Worm (Caenorhabditis elegans) whole organism, young adult: Measurements from ENCODE around the gene C35D10.5.

ENCODE experiments used
- B0261.1 ChIP-seq: sonication (generic microtip); optimal IDR thresholded peaks from 2 replicates; lab custom pipeline; 2016; ENCODE audit warnings: mild to moderate bottlenecking, missing genetic modification characterization, moderate library complexity, missing compliant biosample characterization
- C06A6.2 ChIP-seq: fragments of 200-800 bp; sonication (Bioruptor generic); conservative IDR thresholded peaks from 2 replicates; pipeline ENCODE4 v1.3.6; 2022; ENCODE audit warnings: missing genetic modification characterization, missing compliant biosample characterization
- F49E8.2 ChIP-seq: sonication (generic microtip); optimal IDR thresholded peaks from 3 replicates; lab custom pipeline; 2017; ENCODE audit warnings: missing genetic modification characterization, mild to moderate bottlenecking, missing compliant biosample characterization, antibody characterized with exemption, moderate library complexity; ENCODE audit not compliant: insufficient read depth
- T07F8.4 ChIP-seq: sonication (generic microtip); optimal IDR thresholded peaks from 2 replicates; lab custom pipeline; 2016; ENCODE audit warnings: mild to moderate bottlenecking, missing genetic modification characterization, moderate library complexity, missing compliant biosample characterization
- T26A5.8 ChIP-seq: sonication (generic microtip); optimal IDR thresholded peaks from 2 replicates; lab custom pipeline; 2016; ENCODE audit warnings: missing genetic modification characterization, missing compliant biosample characterization
- Y53F4B.3 ChIP-seq: fragments of 200-800 bp; sonication (Bioruptor generic); IDR thresholded peaks from 2 replicates; pipeline ENCODE4 v1.3.6; 2022; ENCODE audit warnings: missing genetic modification reagents, missing genetic modification characterization, missing compliant biosample characterization
- Y53G8AR.9 ChIP-seq: fragments of 200-800 bp; sonication (Bioruptor generic); conservative IDR thresholded peaks from 2 replicates; pipeline ENCODE4 v1.3.6; 2022; ENCODE audit warnings: missing genetic modification reagents, missing genetic modification characterization, missing compliant biosample characterization
- attf-3 ChIP-seq: fragments of 200-800 bp; sonication (Bioruptor generic); conservative IDR thresholded peaks from 2 replicates; pipeline ENCODE4 v1.3.6; 2022; ENCODE audit warnings: missing genetic modification reagents, missing genetic modification characterization, missing compliant biosample characterization
- cebp-1 ChIP-seq, 2 experiments: fragments of 200-800 bp in 1 of 2; sonication (Bioruptor generic) in 1 of 2; sonication (generic microtip) in 1 of 2; IDR thresholded peaks in 1 of 2; optimal IDR thresholded peaks in 1 of 2; 2 replicates each; pipeline versions ENCODE4 v1.3.6 to Lab custom; 2017 to 2022; ENCODE audit warnings: missing compliant biosample characterization in 2 of 2, missing genetic modification characterization in 2 of 2, mild to moderate bottlenecking in 1 of 2, missing genetic modification reagents in 1 of 2, moderate library complexity in 1 of 2
- ceh-27 ChIP-seq: fragments of 200-800 bp; sonication (Bioruptor generic); optimal IDR thresholded peaks from 2 replicates; lab custom pipeline; 2018; ENCODE audit warnings: mild to moderate bottlenecking, missing genetic modification characterization, moderate library complexity, missing compliant biosample characterization
- ceh-91 ChIP-seq: fragments of 200-800 bp; sonication (Bioruptor generic); IDR thresholded peaks from 2 replicates; pipeline ENCODE4 v1.3.6; 2022; ENCODE audit warnings: missing genetic modification reagents, missing genetic modification characterization, missing compliant biosample characterization
- efl-1 ChIP-seq: fragments of 150-350 bp; optimal IDR thresholded peaks from 2 replicates; lab custom pipeline; 2014; ENCODE audit warnings: missing biosample characterization, missing genetic modification reagents, missing genetic modification characterization
- egl-44 ChIP-seq: fragments of 200-800 bp; sonication (Bioruptor generic); IDR thresholded peaks from 2 replicates; pipeline ENCODE4 v1.3.6; 2022; ENCODE audit warnings: missing genetic modification reagents, missing genetic modification characterization, missing compliant biosample characterization
- egrh-3 ChIP-seq: fragments of 200-800 bp; sonication (Bioruptor generic); IDR thresholded peaks from 2 replicates; pipeline ENCODE4 v1.3.6; 2022; ENCODE audit warnings: missing genetic modification reagents, missing genetic modification characterization, missing compliant biosample characterization
- gei-17 ChIP-seq: fragments of 200-800 bp; sonication (Bioruptor generic); optimal IDR thresholded peaks from 2 replicates; lab custom pipeline; 2018; ENCODE audit warnings: mild to moderate bottlenecking, missing genetic modification characterization, missing compliant biosample characterization
- hlh-12 ChIP-seq: sonication (generic microtip); optimal IDR thresholded peaks from 2 replicates; lab custom pipeline; 2016; ENCODE audit warnings: missing genetic modification characterization, missing compliant biosample characterization
- hmg-1.2 ChIP-seq: fragments of 200-800 bp; sonication (Bioruptor generic); IDR thresholded peaks from 2 replicates; pipeline ENCODE4 v1.3.6; 2022; ENCODE audit warnings: missing genetic modification reagents, missing genetic modification characterization, missing compliant biosample characterization
- let-526 ChIP-seq: fragments of 200-800 bp; sonication (Bioruptor generic); IDR thresholded peaks from 2 replicates; pipeline ENCODE4 v1.3.6; 2022; ENCODE audit warnings: missing genetic modification reagents, missing genetic modification characterization, missing compliant biosample characterization
- lin-26 ChIP-seq: fragments of 200-800 bp; sonication (Bioruptor generic); IDR thresholded peaks from 2 replicates; pipeline ENCODE4 v1.3.6; 2022; ENCODE audit warnings: missing genetic modification reagents, missing genetic modification characterization, missing compliant biosample characterization
- lin-35 ChIP-seq, 3 experiments: fragments of 150-350 bp in 2 of 3; sonication (generic microtip) in 1 of 3; optimal IDR thresholded peaks; 2 replicates each; lab custom pipeline; 2014 to 2018; ENCODE audit warnings: missing biosample characterization in 3 of 3, missing genetic modification characterization in 3 of 3, missing genetic modification reagents in 3 of 3
- lin-54 ChIP-seq: fragments of 200-800 bp; sonication (Bioruptor generic); optimal IDR thresholded peaks from 2 replicates; lab custom pipeline; 2018; ENCODE audit warnings: mild to moderate bottlenecking, missing genetic modification characterization, missing compliant biosample characterization
- lsl-1 ChIP-seq: fragments of 200-800 bp; sonication (Bioruptor generic); optimal IDR thresholded peaks from 2 replicates; lab custom pipeline; 2018; ENCODE audit warnings: mild to moderate bottlenecking, missing genetic modification characterization, moderate library complexity, missing compliant biosample characterization
- lsy-27 ChIP-seq: sonication (generic microtip); optimal IDR thresholded peaks from 2 replicates; lab custom pipeline; 2017; ENCODE audit warnings: missing genetic modification characterization, mild to moderate bottlenecking, missing compliant biosample characterization, antibody characterized with exemption, missing genotype, borderline replicate concordance; ENCODE audit not compliant: insufficient read depth
- mxl-1 ChIP-seq: sonication (generic microtip); optimal IDR thresholded peaks from 2 replicates; lab custom pipeline; 2016; ENCODE audit warnings: missing genetic modification characterization, missing compliant biosample characterization
- nfya-2 ChIP-seq: fragments of 200-800 bp; sonication (Bioruptor generic); IDR thresholded peaks from 2 replicates; pipeline ENCODE4 v1.3.6; 2022; ENCODE audit warnings: missing genetic modification reagents, missing genetic modification characterization, missing compliant biosample characterization
- nfyb-1 ChIP-seq: fragments of 200-800 bp; sonication (Bioruptor generic); IDR thresholded peaks from 2 replicates; pipeline ENCODE4 v1.3.6; 2022; ENCODE audit warnings: missing genetic modification reagents, missing genetic modification characterization, missing compliant biosample characterization
- nhr-179 ChIP-seq: sonication (generic microtip); optimal IDR thresholded peaks from 2 replicates; lab custom pipeline; 2016; ENCODE audit warnings: mild to moderate bottlenecking, missing genetic modification characterization, missing compliant biosample characterization
- nhr-80 ChIP-seq: sonication (generic microtip); optimal IDR thresholded peaks from 2 replicates; lab custom pipeline; 2016; ENCODE audit warnings: missing genetic modification characterization, missing compliant biosample characterization
- nhr-90 ChIP-seq: sonication (generic microtip); optimal IDR thresholded peaks from 2 replicates; lab custom pipeline; 2016; ENCODE audit warnings: missing genotype, mild to moderate bottlenecking, missing genetic modification characterization, missing compliant biosample characterization
- pha-4 ChIP-seq: fragments of 150-350 bp; sonication (generic microtip); optimal IDR thresholded peaks from 2 replicates; lab custom pipeline; 2014; ENCODE audit warnings: missing biosample characterization, missing genetic modification reagents, missing genetic modification characterization
- rec-8 ChIP-seq, 2 experiments: sonication (generic microtip); optimal IDR thresholded peaks; 2 replicates each; lab custom pipeline; 2016; ENCODE audit warnings: mild to moderate bottlenecking in 2 of 2, missing genetic modification characterization in 2 of 2, missing genetic modification reagents in 2 of 2, missing genotype in 2 of 2, missing biosample characterization in 1 of 2, missing compliant biosample characterization in 1 of 2, moderate library complexity in 1 of 2
- sdz-38 ChIP-seq: sonication (generic microtip); optimal IDR thresholded peaks from 2 replicates; lab custom pipeline; 2016; ENCODE audit warnings: missing genotype, missing genetic modification characterization, missing compliant biosample characterization
- sea-2 ChIP-seq: fragments of 200-800 bp; sonication (Bioruptor generic); IDR thresholded peaks from 2 replicates; pipeline ENCODE4 v1.3.6; 2022; ENCODE audit warnings: missing genetic modification characterization, missing compliant biosample characterization
- snpc-3.4 ChIP-seq: sonication (generic microtip); optimal IDR thresholded peaks from 2 replicates; lab custom pipeline; 2017; ENCODE audit warnings: missing genetic modification characterization, mild to moderate bottlenecking, missing compliant biosample characterization, antibody characterized with exemption, moderate library complexity, missing genotype, missing genetic modification reagents
- tbx-9 ChIP-seq: sonication (generic microtip); optimal IDR thresholded peaks from 2 replicates; lab custom pipeline; 2016; ENCODE audit warnings: borderline replicate concordance, missing genetic modification characterization, inconsistent platforms, missing compliant biosample characterization
- zim-3 ChIP-seq: sonication (generic microtip); optimal IDR thresholded peaks from 2 replicates; lab custom pipeline; 2017; ENCODE audit warnings: mild to moderate bottlenecking, missing genetic modification characterization, moderate library complexity, missing compliant biosample characterization
- ztf-26 ChIP-seq: sonication (generic microtip); optimal IDR thresholded peaks from 2 replicates; lab custom pipeline; 2017; ENCODE audit warnings: missing genetic modification characterization, missing compliant biosample characterization
- ztf-6 ChIP-seq: fragments of 200-800 bp; sonication (Bioruptor generic); IDR thresholded peaks from 2 replicates; pipeline ENCODE4 v1.3.6; 2022; ENCODE audit warnings: missing genetic modification reagents, missing genetic modification characterization, missing compliant biosample characterization

C35D10.5 gene

DNA sequence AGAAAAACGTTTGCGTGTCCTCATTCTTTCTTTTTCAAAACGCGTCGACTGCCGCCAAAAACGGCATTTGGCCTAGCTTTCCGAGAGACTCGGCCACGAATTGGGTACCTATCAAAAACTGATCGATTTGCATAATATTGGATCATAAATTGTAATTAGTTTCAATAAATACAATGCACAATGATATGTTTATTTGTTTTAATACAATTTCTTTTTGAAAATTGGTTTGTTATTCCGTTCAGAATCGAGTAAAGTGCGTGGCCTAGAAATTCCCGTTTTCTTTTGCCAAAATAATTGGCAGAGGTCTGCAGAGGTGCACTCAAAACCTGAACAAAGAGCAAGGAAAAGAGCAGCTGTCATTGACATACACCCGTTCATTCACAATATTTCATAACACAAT lies 43.3 kb downstream of the C35D10.5 start, which contains the start of gene F26F4.8 (continued):
- no peak for TF ChIP-seq F49E8.2 (tag; lab: Kevin White, UChicago)
- TF ChIP-seq attf-3 (GFP tag; lab: Robert Waterston, UW): no peak
- no peak for TF ChIP-seq T26A5.8 (tag; lab: Kevin White, UChicago)
- TF ChIP-seq C06A6.2 (GFP tag; lab: Robert Waterston, UW): no peak
- TF ChIP-seq efl-1 (GFP tag; lab: Kevin White, UChicago): peak; percentile 20

DNA sequence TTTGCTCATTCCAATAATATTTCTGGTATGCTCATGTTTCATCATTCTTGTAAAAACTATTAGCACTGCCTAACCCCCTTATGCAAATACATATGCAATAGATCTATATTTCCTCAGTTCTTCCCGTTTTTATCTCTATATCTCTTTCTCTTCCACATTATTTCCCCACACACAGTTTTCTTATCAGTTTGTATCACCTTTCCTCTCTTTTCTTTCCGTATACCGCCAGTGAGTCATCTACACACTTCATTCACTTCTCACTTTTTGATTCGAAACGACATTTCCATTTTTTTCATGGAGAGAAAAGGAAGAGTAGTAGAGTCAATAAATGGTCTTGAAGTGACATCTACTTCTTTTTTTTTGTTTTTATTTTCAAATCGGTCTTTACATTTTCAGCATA lies 44.2 kb downstream of the C35D10.5 start:
- TF ChIP-seq egl-44 (GFP tag; lab: Robert Waterston, UW) (no peak), nfya-2 (GFP tag; lab: Robert Waterston, UW) (no peak), T07F8.4 (tag; lab: Kevin White, UChicago) (no peak), ztf-6 (GFP tag; lab: Robert Waterston, UW) (no peak), sea-2 (GFP tag; lab: Robert Waterston, UW) (no peak), ceh-91 (GFP tag; lab: Robert Waterston, UW) (no peak), lin-35 (GFP tag; optimal IDR thresholded peaks at IDR 0.05; lab: Kevin White, UChicago) (no peak), cebp-1 (GFP tag; IDR thresholded peaks at IDR 0.05; lab: Robert Waterston, UW) (no peak), cebp-1 (tag; optimal IDR thresholded peaks at IDR 0.05; lab: Kevin White, UChicago) (peak; percentile 6), hlh-12 (tag; lab: Kevin White, UChicago) (no peak), B0261.1 (tag; lab: Kevin White, UChicago) (no peak), nhr-80 (tag; lab: Kevin White, UChicago) (peak; percentile 77), Y53F4B.3 (GFP tag; lab: Robert Waterston, UW) (no peak), nhr-90 (tag; lab: Kevin White, UChicago) (no peak)

DNA sequence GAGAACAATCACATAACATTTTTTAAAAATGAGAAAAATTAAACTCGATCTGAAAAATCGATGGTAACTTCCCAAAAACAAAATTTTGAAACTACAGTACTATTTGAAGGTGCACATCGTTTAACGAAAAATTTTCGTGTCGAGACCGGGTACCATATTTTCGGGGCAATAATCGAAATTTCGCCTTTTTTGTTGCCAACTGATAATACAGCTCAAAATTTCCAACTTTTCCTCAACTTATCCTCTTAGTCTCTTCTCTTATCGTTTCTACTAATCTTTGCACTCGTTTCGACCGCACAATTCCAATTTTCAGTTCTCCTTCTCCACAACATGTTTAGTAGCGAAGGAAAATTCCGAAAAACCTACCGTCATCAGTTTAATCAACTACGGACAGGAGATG lies 44.7 kb downstream of the C35D10.5 start, which contains the start of gene rom-1:
Gene rom-1, plus strand, starts transcription at position 301 of the 400 bp plus-strand sequence.
- TF ChIP-seq egrh-3 (GFP tag; lab: Robert Waterston, UW): no peak
- TF ChIP-seq snpc-3.4 (tag; lab: Kevin White, UChicago): no peak
- no peak for TF ChIP-seq sdz-38
- no peak for TF ChIP-seq lin-54 (GFP tag; lab: Kevin White, UChicago)
- no peak for TF ChIP-seq lsl-1 (GFP tag; lab: Kevin White, UChicago)
- TF ChIP-seq, all 124 proteins: peak for 0

DNA sequence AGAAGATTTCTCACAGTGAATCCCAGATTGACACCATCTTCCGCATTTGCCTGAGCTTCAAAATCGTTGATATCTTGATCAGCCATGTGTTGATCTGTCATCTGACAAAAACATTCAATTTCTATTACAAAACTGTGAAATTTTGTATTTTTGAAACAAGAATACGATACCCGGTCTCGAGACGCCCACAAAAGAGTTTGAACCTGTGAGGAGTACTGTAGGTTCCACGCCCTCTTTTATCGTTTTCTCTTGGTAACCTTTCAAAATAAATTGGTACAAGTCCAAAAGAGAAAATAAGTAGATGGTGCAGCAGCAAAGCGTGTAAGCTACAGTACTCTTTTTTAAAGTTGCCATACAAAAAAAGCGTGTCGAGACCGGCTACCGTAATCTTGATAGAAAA lies 47.8 kb downstream of the C35D10.5 start, which contains the start of gene F26F4.12:
Gene F26F4.12, minus strand, starts transcription at position 101 of the 400 bp plus-strand sequence.
- TF ChIP-seq nhr-179 (tag; lab: Kevin White, UChicago) (no peak), rec-8 (tag; optimal IDR thresholded peaks at IDR 0.05; lab: Kevin White, UChicago) (no peak), hmg-1.2 (GFP tag; lab: Robert Waterston, UW) (no peak), ceh-27 (no peak), lin-26 (GFP tag; lab: Robert Waterston, UW) (no peak), nfyb-1 (no peak), Y53G8AR.9 (no peak)

DNA sequence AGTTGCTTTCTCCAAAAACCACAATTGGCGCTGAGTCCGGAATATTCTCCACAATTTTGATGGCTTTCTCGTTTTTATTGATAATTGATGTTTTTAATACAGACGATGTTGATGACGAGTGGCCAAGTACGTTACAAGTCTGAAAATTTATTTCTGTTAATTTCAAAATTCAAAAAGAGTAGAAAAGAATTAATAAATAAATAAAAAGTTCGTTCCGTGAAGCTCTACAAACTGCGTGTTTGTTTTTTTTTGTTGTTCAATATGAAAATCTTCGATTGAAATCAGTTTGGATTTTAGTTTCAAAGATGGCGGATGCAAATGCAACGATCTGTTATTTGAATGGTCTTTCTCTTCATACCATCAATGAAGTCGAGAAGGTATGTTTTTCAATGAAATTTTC lies 48.8 kb downstream of the C35D10.5 start, which contains the start of gene F26F4.2:
Gene F26F4.2, plus strand, starts transcription at position 301 of the 400 bp plus-strand sequence.
- TF ChIP-seq ztf-26 (tag; lab: Kevin White, UChicago): no peak
- no peak for TF ChIP-seq lsy-27 (tag; lab: Kevin White, UChicago)
- TF ChIP-seq nhr-179 (tag; lab: Kevin White, UChicago): no peak
- TF ChIP-seq sdz-38: no peak
- TF ChIP-seq pha-4 (tag; lab: Kevin White, UChicago): no peak
- no peak for TF ChIP-seq let-526
- no peak for TF ChIP-seq tbx-9 (tag; lab: Kevin White, UChicago)
- TF ChIP-seq gei-17 (GFP tag; lab: Kevin White, UChicago): no peak
- TF ChIP-seq nfyb-1: no peak
- no peak for TF ChIP-seq mxl-1 (tag; lab: Kevin White, UChicago)
- TF ChIP-seq B0261.1 (tag; lab: Kevin White, UChicago): no peak
- no peak for TF ChIP-seq zim-3 (tag; lab: Kevin White, UChicago)
